Fruit fly (Drosophila melanogaster) whole organism, prepupa: ENCODE data around the gene Aatf.
A peak's percentile ranks its signal among the peaks of the same experiment; 100 is the strongest.

Source experiments
- Blimp-1 ChIP-seq: fragments of 200-800 bp; sonication (Bioruptor generic); optimal IDR thresholded peaks from 3 replicates; lab custom pipeline; 2017; ENCODE audit warnings: missing biosample characterization, missing genetic modification characterization, mild to moderate bottlenecking, moderate library complexity, missing genetic modification reagents
- CG10631 ChIP-seq: fragments of 200-800 bp; sonication (Bioruptor generic); optimal IDR thresholded peaks from 2 replicates; lab custom pipeline; 2016; ENCODE audit warnings: missing biosample characterization, missing genetic modification characterization
- CG10669 ChIP-seq: fragments of 200-800 bp; sonication (Bioruptor generic); optimal IDR thresholded peaks from 3 replicates; lab custom pipeline; 2018; ENCODE audit warnings: missing biosample characterization, mild to moderate bottlenecking, missing genetic modification characterization, moderate library complexity
- CG11294 ChIP-seq: fragments of 200-800 bp; sonication (Bioruptor generic); IDR thresholded peaks from 2 replicates; pipeline ENCODE4 v1.3.6; 2022; ENCODE audit warnings: missing biosample characterization, missing genetic modification characterization
- CG15336 ChIP-seq: fragments of 200-800 bp; sonication (Bioruptor generic); IDR thresholded peaks from 2 replicates; pipeline ENCODE4 v1.3.6; 2022; ENCODE audit warnings: missing biosample characterization, missing genetic modification characterization
- CG1621 ChIP-seq: fragments of 200-800 bp; sonication (Bioruptor generic); optimal IDR thresholded peaks from 3 replicates; lab custom pipeline; 2018; ENCODE audit warnings: missing biosample characterization, mild to moderate bottlenecking, missing genetic modification characterization
- CG16779 ChIP-seq: fragments of 200-800 bp; sonication (Bioruptor generic); optimal IDR thresholded peaks from 3 replicates; lab custom pipeline; 2017; ENCODE audit warnings: missing biosample characterization, mild to moderate bottlenecking, missing genetic modification characterization
- CG3032 ChIP-seq: fragments of 200-800 bp; optimal IDR thresholded peaks from 2 replicates; lab custom pipeline; 2019; ENCODE audit warnings: missing biosample characterization, mild to moderate bottlenecking, missing genetic modification characterization, moderate library complexity
- CG31627 ChIP-seq: fragments of 200-800 bp; sonication (Bioruptor generic); optimal IDR thresholded peaks from 3 replicates; lab custom pipeline; 2016; ENCODE audit warnings: missing biosample characterization, missing genetic modification characterization
- CG34406 ChIP-seq: fragments of 200-800 bp; sonication (Bioruptor generic); optimal IDR thresholded peaks from 3 replicates; lab custom pipeline; 2016; ENCODE audit warnings: missing biosample characterization, missing genetic modification characterization
- CG3919 ChIP-seq: fragments of 200-800 bp; sonication (Bioruptor generic); optimal IDR thresholded peaks from 3 replicates; lab custom pipeline; 2016; ENCODE audit warnings: missing biosample characterization, missing genetic modification characterization
- CG6163 ChIP-seq: fragments of 200-800 bp; sonication (Bioruptor generic); IDR thresholded peaks from 3 replicates; pipeline ENCODE4 v1.3.6; 2022; ENCODE audit warnings: missing biosample characterization, missing genetic modification characterization
- CG6792 ChIP-seq: fragments of 200-800 bp; sonication (Bioruptor generic); optimal IDR thresholded peaks from 3 replicates; lab custom pipeline; 2016; ENCODE audit warnings: missing biosample characterization, missing genetic modification characterization
- CG6808 ChIP-seq: fragments of 200-800 bp; sonication (Bioruptor generic); optimal IDR thresholded peaks from 3 replicates; lab custom pipeline; 2017; ENCODE audit warnings: missing biosample characterization, missing genetic modification characterization, mild to moderate bottlenecking, moderate library complexity, missing genetic modification reagents
- CG6854 ChIP-seq: fragments of 200-800 bp; sonication (Bioruptor generic); optimal IDR thresholded peaks from 2 replicates; lab custom pipeline; 2017; ENCODE audit warnings: missing biosample characterization, mild to moderate bottlenecking, missing genetic modification characterization
- CG7368 ChIP-seq: fragments of 200-800 bp; sonication (Bioruptor generic); optimal IDR thresholded peaks from 3 replicates; lab custom pipeline; 2016; ENCODE audit warnings: missing biosample characterization, missing genetic modification characterization
- CG8319 ChIP-seq: fragments of 200-800 bp; sonication (Bioruptor generic); optimal IDR thresholded peaks from 3 replicates; lab custom pipeline; 2016; ENCODE audit warnings: missing biosample characterization, missing genetic modification characterization
- CG8632 ChIP-seq: fragments of 200-800 bp; sonication (Bioruptor generic); optimal IDR thresholded peaks from 3 replicates; lab custom pipeline; 2016; ENCODE audit warnings: missing biosample characterization, missing genetic modification characterization
- CG9139 ChIP-seq: fragments of 200-800 bp; sonication (Bioruptor generic); optimal IDR thresholded peaks from 3 replicates; lab custom pipeline; 2017; ENCODE audit warnings: missing biosample characterization, mild to moderate bottlenecking, missing genetic modification characterization
- Ets21C ChIP-seq: fragments of 200-800 bp; sonication (Bioruptor generic); optimal IDR thresholded peaks from 3 replicates; lab custom pipeline; 2016; ENCODE audit warnings: missing biosample characterization, missing genetic modification characterization
- Ets96B ChIP-seq: fragments of 200-800 bp; optimal IDR thresholded peaks from 2 replicates; lab custom pipeline; 2019; ENCODE audit warnings: missing biosample characterization, mild to moderate bottlenecking, missing genetic modification characterization, moderate library complexity
- Gug ChIP-seq: fragments of 200-800 bp; sonication (Bioruptor generic); IDR thresholded peaks from 2 replicates; pipeline ENCODE4 v1.3.6; 2022; ENCODE audit warnings: missing biosample characterization, missing genetic modification characterization
- Hr38 ChIP-seq: sonication (Bioruptor generic); optimal IDR thresholded peaks from 2 replicates; lab custom pipeline; 2016; ENCODE audit warnings: missing biosample characterization, missing genetic modification characterization
- Hr4 ChIP-seq: fragments of 200-800 bp; sonication (Bioruptor generic); optimal IDR thresholded peaks from 3 replicates; lab custom pipeline; 2016; ENCODE audit warnings: missing biosample characterization, missing genetic modification characterization
- Met ChIP-seq: fragments of 200-800 bp; sonication (Bioruptor generic); optimal IDR thresholded peaks from 3 replicates; lab custom pipeline; 2016; ENCODE audit warnings: missing biosample characterization, missing genetic modification characterization
- Sox102F ChIP-seq: fragments of 200-800 bp; sonication (Bioruptor generic); optimal IDR thresholded peaks from 2 replicates; lab custom pipeline; 2016; ENCODE audit warnings: missing biosample characterization, mild to moderate bottlenecking, missing genetic modification characterization
- Sox14 ChIP-seq: fragments of 200-800 bp; sonication (Bioruptor generic); optimal IDR thresholded peaks from 3 replicates; lab custom pipeline; 2016; ENCODE audit warnings: missing biosample characterization, missing genetic modification characterization
- Sox15 ChIP-seq: fragments of 200-800 bp; sonication (Bioruptor generic); optimal IDR thresholded peaks from 3 replicates; lab custom pipeline; 2016; ENCODE audit warnings: missing biosample characterization, missing genetic modification characterization
- achi ChIP-seq: fragments of 200-800 bp; sonication (Bioruptor generic); optimal IDR thresholded peaks from 3 replicates; lab custom pipeline; 2016; ENCODE audit warnings: missing biosample characterization, missing genetic modification characterization
- cyc ChIP-seq: fragments of 200-800 bp; sonication (Bioruptor generic); optimal IDR thresholded peaks from 3 replicates; lab custom pipeline; 2016; ENCODE audit warnings: missing biosample characterization, missing genetic modification characterization
- eg ChIP-seq: fragments of 200-800 bp; sonication (Bioruptor generic); IDR thresholded peaks from 3 replicates; pipeline ENCODE4 v1.3.6; 2022; ENCODE audit warnings: missing biosample characterization, missing genetic modification characterization
- esn ChIP-seq: fragments of 200-800 bp; sonication (Bioruptor generic); optimal IDR thresholded peaks from 2 replicates; lab custom pipeline; 2016; ENCODE audit warnings: missing biosample characterization, mild to moderate bottlenecking, missing genetic modification characterization, moderate library complexity
- fd59A ChIP-seq: fragments of 200-800 bp; sonication (Bioruptor generic); optimal IDR thresholded peaks from 2 replicates; lab custom pipeline; 2017; ENCODE audit warnings: missing biosample characterization, mild to moderate bottlenecking, missing genetic modification characterization, missing genetic modification reagents
- fd85E ChIP-seq: fragments of 200-800 bp; sonication (Bioruptor generic); optimal IDR thresholded peaks from 3 replicates; lab custom pipeline; 2016; ENCODE audit warnings: missing biosample characterization, missing genetic modification characterization
- fkh ChIP-seq: fragments of 200-800 bp; sonication (Bioruptor generic); optimal IDR thresholded peaks from 3 replicates; lab custom pipeline; 2017; ENCODE audit warnings: missing biosample characterization, mild to moderate bottlenecking, missing genetic modification characterization, moderate library complexity
- lz ChIP-seq: fragments of 200-800 bp; sonication (Bioruptor generic); optimal IDR thresholded peaks from 3 replicates; lab custom pipeline; 2016; ENCODE audit warnings: missing biosample characterization, missing genetic modification characterization
- net ChIP-seq: fragments of 200-800 bp; sonication (Bioruptor generic); optimal IDR thresholded peaks from 3 replicates; lab custom pipeline; 2016; ENCODE audit warnings: missing biosample characterization, missing genetic modification characterization
- pdm3 ChIP-seq: fragments of 200-800 bp; sonication (Bioruptor generic); optimal IDR thresholded peaks from 3 replicates; lab custom pipeline; 2016; ENCODE audit warnings: missing biosample characterization, missing genetic modification characterization
- salr ChIP-seq, 2 experiments: fragments of 200-800 bp; sonication (Bioruptor generic); optimal IDR thresholded peaks; 3 replicates each; lab custom pipeline; 2016 to 2018; ENCODE audit warnings: missing biosample characterization in 2 of 2, missing genetic modification characterization in 2 of 2, mild to moderate bottlenecking in 1 of 2
- ss ChIP-seq, 2 experiments: fragments of 200-800 bp; sonication (Bioruptor generic); optimal IDR thresholded peaks; 2 replicates in 1 of 2; 3 replicates in 1 of 2; lab custom pipeline; 2017 to 2018; ENCODE audit warnings: mild to moderate bottlenecking in 2 of 2, missing biosample characterization in 2 of 2, missing genetic modification characterization in 2 of 2, moderate library complexity in 1 of 2
- topi ChIP-seq: fragments of 200-800 bp; sonication (Bioruptor generic); optimal IDR thresholded peaks from 3 replicates; lab custom pipeline; 2016; ENCODE audit warnings: missing biosample characterization, missing genetic modification characterization

Aatf gene

dm6 chr2L:6693794-6694254 lies 23.6 kb upstream of the Aatf start (continued):
- TF ChIP-seq CG10669 (GFP tag; lab: Kevin White, UChicago) (peak; percentile 62), net (GFP tag; lab: Kevin White, UChicago) (peak; percentile 68), Sox15 (GFP tag; lab: Kevin White, UChicago) (peak; percentile 11), CG6854 (GFP tag; lab: Kevin White, UChicago) (peak; percentile 38), Ets21C (GFP tag; lab: Kevin White, UChicago) (peak; percentile 7), eg (peak; percentile 42; the same call in 1 of the 3 replicates), Hr38 (GFP tag; lab: Kevin White, UChicago) (no peak), Met (GFP tag; lab: Kevin White, UChicago) (peak; percentile 65), Sox102F (GFP tag; lab: Kevin White, UChicago) (peak; percentile 36), Blimp-1 (GFP tag; lab: Kevin White, UChicago) (no peak), Sox14 (GFP tag; lab: Kevin White, UChicago) (peak; percentile 26), lz (GFP tag; lab: Kevin White, UChicago) (peak; percentile 49), CG6163 (GFP tag; lab: Robert Waterston, UW) (no peak), Hr4 (GFP tag; lab: Kevin White, UChicago) (peak; percentile 72), CG16779 (no peak), CG1621 (tag; lab: Kevin White, UChicago) (no peak), CG9139 (GFP tag; lab: Kevin White, UChicago) (peak; percentile 62), Ets96B (tag; lab: Kevin White, UChicago) (peak; percentile 69), CG7368 (no peak), CG6808 (GFP tag; lab: Kevin White, UChicago) (peak; percentile 81), esn (peak; percentile 64), CG10631 (GFP tag; lab: Kevin White, UChicago) (peak; percentile 61), CG6792 (GFP tag; lab: Kevin White, UChicago) (peak; percentile 33), CG15336 (GFP tag; lab: Robert Waterston, UW) (peak; percentile 80), fd85E (GFP tag; lab: Kevin White, UChicago) (no peak), fkh (GFP tag; lab: Kevin White, UChicago) (no peak), CG3032 (tag; lab: Kevin White, UChicago) (peak; percentile 77), CG34406 (peak; percentile 44), topi (peak; percentile 58), CG11294 (GFP tag; lab: Robert Waterston, UW) (no peak), CG8632 (GFP tag; lab: Kevin White, UChicago) (peak; percentile 50), fd59A (peak; percentile 54), Gug (GFP tag; lab: Robert Waterston, UW) (peak; percentile 8; the same call in 1 of the 2 replicates), ss (GFP tag; optimal IDR thresholded peaks at IDR 0.05; lab: Kevin White, UChicago) (peak; percentile 74 to 75), CG3919 (GFP tag; lab: Kevin White, UChicago) (peak; percentile 68), pdm3 (peak; percentile 58), salr (GFP tag; optimal IDR thresholded peaks at IDR 0.05; lab: Kevin White, UChicago) (peak in 1 of 2 experiments; percentile 79), achi (GFP tag; lab: Kevin White, UChicago) (peak; percentile 59)

- TF ChIP-seq cyc (GFP tag; lab: Kevin White, UChicago) (no peak), CG34406 (no peak), CG31627 (GFP tag; lab: Kevin White, UChicago) (no peak), CG6163 (GFP tag; lab: Robert Waterston, UW) (no peak), CG8319 (GFP tag; lab: Kevin White, UChicago) (no peak), net (GFP tag; lab: Kevin White, UChicago) (no peak)
These were observed 21.2 kb upstream of the Aatf start for dm6 chr2L:6696229-6696628.
